Worm (Caenorhabditis elegans) whole organism, late embryonic: ENCODE measurements around the gene F46C5.2.

Experiments used
- C08G9.2 ChIP-seq: sonication (generic microtip); optimal IDR thresholded peaks from 2 replicates; lab custom pipeline; 2016; ENCODE audit warnings: mild to moderate bottlenecking, missing genetic modification characterization, moderate library complexity, missing compliant biosample characterization
- C38D4.7 ChIP-seq: fragments of 200-800 bp; sonication (Bioruptor generic); optimal IDR thresholded peaks from 2 replicates; lab custom pipeline; 2018; ENCODE audit warnings: mild to moderate bottlenecking, missing genetic modification characterization, moderate library complexity, missing compliant biosample characterization
- T23F11.4 ChIP-seq: fragments of 200-800 bp; sonication (Bioruptor generic); optimal IDR thresholded peaks from 2 replicates; lab custom pipeline; 2018; ENCODE audit warnings: mild to moderate bottlenecking, missing genetic modification characterization, missing compliant biosample characterization
- ahr-1 ChIP-seq: sonication (generic microtip); optimal IDR thresholded peaks from 2 replicates; lab custom pipeline; 2016; ENCODE audit warnings: missing genetic modification characterization, missing compliant biosample characterization
- ceh-14 ChIP-seq: sonication (generic microtip); optimal IDR thresholded peaks from 2 replicates; lab custom pipeline; 2016; ENCODE audit warnings: missing genotype, missing genetic modification characterization, missing compliant biosample characterization
- ceh-19 ChIP-seq: fragments of 200-800 bp; sonication (Bioruptor generic); optimal IDR thresholded peaks from 2 replicates; lab custom pipeline; 2018; ENCODE audit warnings: mild to moderate bottlenecking, missing genetic modification characterization, missing compliant biosample characterization
- ceh-2 ChIP-seq: sonication (generic microtip); optimal IDR thresholded peaks from 2 replicates; lab custom pipeline; 2016; ENCODE audit warnings: missing genotype, missing genetic modification characterization, missing compliant biosample characterization
- ceh-22 ChIP-seq: sonication (generic microtip); optimal IDR thresholded peaks from 2 replicates; lab custom pipeline; 2017; ENCODE audit warnings: missing biosample characterization, missing genetic modification characterization
- ceh-24 ChIP-seq: sonication (generic microtip); optimal IDR thresholded peaks from 2 replicates; lab custom pipeline; 2016; ENCODE audit warnings: mild to moderate bottlenecking, missing genetic modification characterization, missing compliant biosample characterization
- ceh-30 ChIP-seq: fragments of 150-350 bp; optimal IDR thresholded peaks from 2 replicates; lab custom pipeline; 2014; ENCODE audit warnings: missing biosample characterization, missing genetic modification characterization
- ceh-31 ChIP-seq: sonication (generic microtip); optimal IDR thresholded peaks from 2 replicates; lab custom pipeline; 2016; ENCODE audit warnings: missing genetic modification characterization, missing compliant biosample characterization
- ceh-9 ChIP-seq: sonication (generic microtip); optimal IDR thresholded peaks from 2 replicates; lab custom pipeline; 2016; ENCODE audit warnings: mild to moderate bottlenecking, missing genetic modification characterization, inconsistent platforms, missing compliant biosample characterization
- dmd-4 ChIP-seq: sonication (generic microtip); optimal IDR thresholded peaks from 2 replicates; lab custom pipeline; 2016; ENCODE audit warnings: borderline replicate concordance, missing genetic modification characterization, missing compliant biosample characterization
- elt-4 ChIP-seq: sonication (generic microtip); optimal IDR thresholded peaks from 2 replicates; lab custom pipeline; 2016; ENCODE audit warnings: missing genetic modification characterization, missing compliant biosample characterization
- ets-4 ChIP-seq: sonication (generic microtip); optimal IDR thresholded peaks from 2 replicates; lab custom pipeline; 2016; ENCODE audit warnings: missing genetic modification characterization, missing compliant biosample characterization
- eyg-1 ChIP-seq: sonication (generic microtip); optimal IDR thresholded peaks from 2 replicates; lab custom pipeline; 2016; ENCODE audit warnings: missing genotype, missing genetic modification characterization, missing compliant biosample characterization
- fax-1 ChIP-seq: sonication (generic microtip); optimal IDR thresholded peaks from 2 replicates; lab custom pipeline; 2016; ENCODE audit warnings: missing genotype, missing genetic modification characterization, missing compliant biosample characterization
- gmeb-2 ChIP-seq: sonication (generic microtip); optimal IDR thresholded peaks from 2 replicates; lab custom pipeline; 2016; ENCODE audit warnings: missing genetic modification characterization, inconsistent platforms, missing compliant biosample characterization
- hlh-13 ChIP-seq: fragments of 200-800 bp; sonication (Bioruptor generic); optimal IDR thresholded peaks from 2 replicates; lab custom pipeline; 2018; ENCODE audit warnings: mild to moderate bottlenecking, missing genetic modification characterization, missing compliant biosample characterization
- hlh-30 ChIP-seq: sonication (generic microtip); optimal IDR thresholded peaks from 2 replicates; lab custom pipeline; 2017; ENCODE audit warnings: antibody characterized with exemption, missing genetic modification characterization, missing compliant biosample characterization; ENCODE audit not compliant: insufficient read depth
- hlh-6 ChIP-seq: sonication (generic microtip); optimal IDR thresholded peaks from 2 replicates; lab custom pipeline; 2016; ENCODE audit warnings: missing genotype, missing genetic modification characterization, missing compliant biosample characterization
- hlh-8 ChIP-seq: sonication (generic microtip); optimal IDR thresholded peaks from 2 replicates; lab custom pipeline; 2016; ENCODE audit warnings: missing genotype, missing genetic modification characterization, missing compliant biosample characterization
- lim-6 ChIP-seq: sonication (generic microtip); optimal IDR thresholded peaks from 2 replicates; lab custom pipeline; 2016; ENCODE audit warnings: missing genetic modification characterization, missing compliant biosample characterization
- madf-2 ChIP-seq: sonication (generic microtip); optimal IDR thresholded peaks from 2 replicates; lab custom pipeline; 2017; ENCODE audit warnings: missing genetic modification characterization, missing compliant biosample characterization
- nhr-232 ChIP-seq: sonication (generic microtip); optimal IDR thresholded peaks from 2 replicates; lab custom pipeline; 2016; ENCODE audit warnings: missing genetic modification characterization, missing compliant biosample characterization
- odd-2 ChIP-seq: sonication (generic microtip); optimal IDR thresholded peaks from 2 replicates; lab custom pipeline; 2017; ENCODE audit warnings: antibody characterized with exemption, mild to moderate bottlenecking, missing genetic modification characterization, missing compliant biosample characterization
- pat-9 ChIP-seq: fragments of 200-800 bp; sonication (Bioruptor generic); optimal IDR thresholded peaks from 2 replicates; lab custom pipeline; 2018; ENCODE audit warnings: mild to moderate bottlenecking, missing genetic modification characterization, moderate library complexity, missing compliant biosample characterization
- pha-4 ChIP-seq: fragments of 150-350 bp; optimal IDR thresholded peaks from 2 replicates; lab custom pipeline; 2018; ENCODE audit warnings: missing biosample characterization, missing genetic modification reagents, missing genetic modification characterization
- pqm-1 ChIP-seq: sonication (generic microtip); optimal IDR thresholded peaks from 2 replicates; lab custom pipeline; 2016; ENCODE audit warnings: missing genetic modification characterization, missing compliant biosample characterization
- pros-1 ChIP-seq: fragments of 150-350 bp; optimal IDR thresholded peaks from 2 replicates; lab custom pipeline; 2014; ENCODE audit warnings: missing biosample characterization, missing genetic modification reagents, missing genetic modification characterization
- ref-2 ChIP-seq: sonication (generic microtip); optimal IDR thresholded peaks from 2 replicates; lab custom pipeline; 2016; ENCODE audit warnings: missing genetic modification characterization, missing compliant biosample characterization
- rnt-1 ChIP-seq: sonication (generic microtip); optimal IDR thresholded peaks from 2 replicates; lab custom pipeline; 2016; ENCODE audit warnings: missing genetic modification characterization, missing compliant biosample characterization
- sdc-2 ChIP-seq: sonication (generic microtip); optimal IDR thresholded peaks from 2 replicates; lab custom pipeline; 2016; ENCODE audit warnings: missing genotype, missing genetic modification characterization, missing compliant biosample characterization
- tbx-7 ChIP-seq: sonication (generic microtip); optimal IDR thresholded peaks from 2 replicates; lab custom pipeline; 2016; ENCODE audit warnings: missing genotype, missing genetic modification characterization, missing compliant biosample characterization
- unc-3 ChIP-seq, 2 experiments: fragments of 200-800 bp in 1 of 2; sonication (Bioruptor generic) in 1 of 2; sonication (generic microtip) in 1 of 2; conservative IDR thresholded peaks in 1 of 2; optimal IDR thresholded peaks in 1 of 2; 2 replicates each; pipeline versions ENCODE4 v1.3.6 to Lab custom; 2016 to 2022; ENCODE audit warnings: missing compliant biosample characterization in 2 of 2, missing genetic modification characterization in 2 of 2, missing genetic modification reagents in 1 of 2
- unc-42 ChIP-seq: sonication (generic microtip); optimal IDR thresholded peaks from 2 replicates; lab custom pipeline; 2016; ENCODE audit warnings: missing genotype, missing genetic modification characterization, missing compliant biosample characterization
- unc-86 ChIP-seq: sonication (generic microtip); optimal IDR thresholded peaks from 2 replicates; lab custom pipeline; 2016; ENCODE audit warnings: missing genetic modification characterization, missing compliant biosample characterization
- zip-5 ChIP-seq: sonication (generic microtip); optimal IDR thresholded peaks from 2 replicates; lab custom pipeline; 2016; ENCODE audit warnings: missing genetic modification characterization, missing compliant biosample characterization
- ztf-16 ChIP-seq: sonication (generic microtip); optimal IDR thresholded peaks from 2 replicates; lab custom pipeline; 2017; ENCODE audit warnings: missing genetic modification characterization, missing compliant biosample characterization

Gene F46C5.2

DNA sequence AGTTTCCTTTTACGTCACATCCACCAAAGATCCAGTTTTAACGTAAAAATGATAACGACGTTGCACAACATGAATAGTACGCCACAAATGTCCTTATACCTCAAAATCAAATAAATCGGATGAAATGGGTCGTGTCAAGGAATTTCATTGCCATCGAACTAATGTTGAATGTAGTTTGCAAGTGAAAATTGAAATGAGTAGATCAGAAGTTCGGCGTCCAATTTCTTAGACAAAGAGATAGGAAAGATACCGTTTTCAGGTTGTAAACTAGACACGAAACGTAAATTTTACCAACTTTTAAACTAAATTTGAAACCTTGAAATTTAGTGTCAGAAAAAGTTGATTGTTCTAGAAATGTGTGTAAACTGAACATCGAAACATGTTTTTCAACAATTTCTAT, 25.8 kb upstream of the F46C5.2 start:
- TF ChIP-seq odd-2 (tag; lab: Kevin White, UChicago), result no peak
- no peak for TF ChIP-seq ref-2
- no peak for TF ChIP-seq madf-2 (tag; lab: Kevin White, UChicago)
- no peak for TF ChIP-seq rnt-1 (tag; lab: Kevin White, UChicago)
- no peak for TF ChIP-seq hlh-6 (tag; lab: Kevin White, UChicago)
- TF ChIP-seq unc-3 (GFP tag; conservative IDR thresholded peaks at IDR 0.05; lab: Robert Waterston, UW), result no peak
- TF ChIP-seq unc-3 (tag; optimal IDR thresholded peaks at IDR 0.05; lab: Kevin White, UChicago), result no peak
- TF ChIP-seq unc-86 (tag; lab: Kevin White, UChicago), result no peak
- no peak for TF ChIP-seq hlh-30
- no peak for TF ChIP-seq ceh-14
- TF ChIP-seq ceh-31 (tag; lab: Kevin White, UChicago), result no peak
- no peak for TF ChIP-seq ceh-9 (tag; lab: Kevin White, UChicago)
- no peak for TF ChIP-seq lim-6
- TF ChIP-seq pha-4 (tag; lab: Kevin White, UChicago), result no peak
- no peak for TF ChIP-seq tbx-7 (tag; lab: Kevin White, UChicago)
- TF ChIP-seq pqm-1 (tag; lab: Kevin White, UChicago), result no peak
- no peak for TF ChIP-seq ztf-16 (tag; lab: Kevin White, UChicago)
- no peak for TF ChIP-seq pros-1 (tag; lab: Kevin White, UChicago)

- TF ChIP-seq zip-5 (no peak), ceh-22 (tag; lab: Kevin White, UChicago) (no peak), T23F11.4 (GFP tag; lab: Kevin White, UChicago) (no peak), odd-2 (tag; lab: Kevin White, UChicago) (no peak), eyg-1 (tag; lab: Kevin White, UChicago) (no peak), unc-86 (tag; lab: Kevin White, UChicago) (no peak), ceh-30 (tag; lab: Kevin White, UChicago) (no peak), hlh-13 (no peak), fax-1 (tag; lab: Kevin White, UChicago) (no peak), dmd-4 (tag; lab: Kevin White, UChicago) (no peak), hlh-6 (tag; lab: Kevin White, UChicago) (no peak), hlh-8 (tag; lab: Kevin White, UChicago) (no peak), ceh-24 (tag; lab: Kevin White, UChicago) (no peak), ztf-16 (tag; lab: Kevin White, UChicago) (no peak), ceh-19 (GFP tag; lab: Kevin White, UChicago) (no peak), unc-42 (no peak), gmeb-2 (tag; lab: Kevin White, UChicago) (no peak), C08G9.2 (tag; lab: Kevin White, UChicago) (no peak)
These were observed 24.9 kb upstream of the F46C5.2 start for ce11 chrII:8853960-8854359.

DNA sequence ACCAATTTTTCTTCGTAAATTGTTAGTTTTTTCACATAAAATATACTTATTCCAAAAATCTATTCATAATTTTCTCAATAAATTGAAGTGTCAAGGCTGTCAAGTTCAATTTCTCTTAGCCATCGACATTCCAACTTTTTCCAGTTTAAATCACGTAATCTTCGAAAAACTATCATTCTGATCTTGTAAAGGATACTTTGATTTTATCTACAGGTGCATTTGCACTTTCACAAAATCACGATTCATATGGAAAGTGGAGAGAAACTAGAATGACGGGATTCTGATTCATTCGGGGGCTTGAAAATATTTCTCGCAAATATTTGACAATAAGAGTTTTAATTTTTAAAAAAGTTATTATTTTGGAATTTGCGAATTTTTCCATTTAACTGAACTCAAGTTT, 24.1 kb upstream of the F46C5.2 start:
- TF ChIP-seq nhr-232, result no peak
- no peak for TF ChIP-seq dmd-4 (tag; lab: Kevin White, UChicago)
- no peak for TF ChIP-seq ets-4
- TF ChIP-seq sdc-2 (tag; lab: Kevin White, UChicago), result no peak
- no peak for TF ChIP-seq hlh-13
- TF ChIP-seq pat-9 (tag; lab: Kevin White, UChicago), result no peak
- no peak for TF ChIP-seq C38D4.7 (GFP tag; lab: Kevin White, UChicago)
- TF ChIP-seq ceh-19 (GFP tag; lab: Kevin White, UChicago), result no peak
- no peak for TF ChIP-seq madf-2 (tag; lab: Kevin White, UChicago)
- TF ChIP-seq ceh-2 (tag; lab: Kevin White, UChicago), result no peak
- TF ChIP-seq unc-3 (GFP tag; conservative IDR thresholded peaks at IDR 0.05; lab: Robert Waterston, UW), result no peak
- TF ChIP-seq unc-3 (tag; optimal IDR thresholded peaks at IDR 0.05; lab: Kevin White, UChicago), result no peak
- TF ChIP-seq elt-4, result no peak
- no peak for TF ChIP-seq ceh-9 (tag; lab: Kevin White, UChicago)
- no peak for TF ChIP-seq zip-5
- TF ChIP-seq ahr-1 (tag; lab: Kevin White, UChicago), result no peak
